Worm (Caenorhabditis elegans) whole organism, midembryonic: ENCODE results near the gene npr-24.

ENCODE experiments used
- T22C8.4 ChIP-seq: fragments of 200-800 bp; sonication (Bioruptor generic); IDR thresholded peaks from 2 replicates; pipeline ENCODE4 v1.3.6; 2022; ENCODE audit warnings: missing genetic modification characterization, missing compliant biosample characterization
- cog-1 ChIP-seq: sonication (generic microtip); optimal IDR thresholded peaks from 2 replicates; lab custom pipeline; 2016; ENCODE audit warnings: missing genetic modification characterization, missing compliant biosample characterization
- flt-1 ChIP-seq: fragments of 200-800 bp; sonication (Bioruptor generic); IDR thresholded peaks from 2 replicates; pipeline ENCODE4 v1.3.6; 2022; ENCODE audit warnings: missing genetic modification characterization, missing compliant biosample characterization
- klf-2 ChIP-seq: fragments of 200-800 bp; sonication (Bioruptor generic); conservative IDR thresholded peaks from 2 replicates; pipeline ENCODE4 v1.3.6; 2022; ENCODE audit warnings: missing genetic modification reagents, missing genetic modification characterization, missing compliant biosample characterization
- med-1 ChIP-seq: sonication (generic microtip); optimal IDR thresholded peaks from 2 replicates; lab custom pipeline; 2017; ENCODE audit warnings: missing genetic modification characterization, mild to moderate bottlenecking, missing compliant biosample characterization, antibody characterized with exemption, missing genetic modification reagents; ENCODE audit not compliant: insufficient read depth
- ref-1 ChIP-seq: fragments of 200-800 bp; sonication (Bioruptor generic); conservative IDR thresholded peaks from 2 replicates; pipeline ENCODE4 v1.3.6; 2022; ENCODE audit warnings: missing genetic modification reagents, missing genetic modification characterization, missing compliant biosample characterization
- tab-1 ChIP-seq: fragments of 200-800 bp; sonication (Bioruptor generic); IDR thresholded peaks from 2 replicates; pipeline ENCODE4 v1.3.6; 2022; ENCODE audit warnings: missing genetic modification characterization, missing compliant biosample characterization
- ztf-23 ChIP-seq: fragments of 200-800 bp; sonication (Bioruptor generic); IDR thresholded peaks from 2 replicates; pipeline ENCODE4 v1.3.6; 2022; ENCODE audit warnings: missing genetic modification reagents, missing genetic modification characterization, missing compliant biosample characterization
- ztf-29 ChIP-seq: fragments of 200-800 bp; sonication (Bioruptor generic); IDR thresholded peaks from 2 replicates; pipeline ENCODE4 v1.3.6; 2022; ENCODE audit warnings: missing genetic modification reagents, missing genetic modification characterization, missing compliant biosample characterization

npr-24 gene

DNA sequence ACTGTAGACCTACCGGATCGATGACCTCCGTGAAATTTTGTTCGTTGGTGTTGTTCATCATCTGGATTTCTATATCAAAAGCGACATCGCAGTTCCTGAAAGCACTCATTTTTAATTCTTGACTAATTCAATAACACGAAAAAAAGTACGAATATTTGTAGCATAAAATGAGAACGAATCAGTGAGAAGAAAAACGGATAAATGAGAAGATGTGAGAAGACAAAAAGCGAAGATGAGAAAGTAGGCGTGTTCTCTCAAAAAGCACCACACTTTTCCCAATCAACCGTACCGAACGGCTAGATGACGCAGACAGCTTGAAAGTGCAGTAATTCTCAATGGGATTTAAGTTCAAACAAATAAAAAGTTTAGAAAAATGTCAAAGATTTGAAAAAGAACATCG is at the start of gene npr-24:
npr-24 (minus strand) TSS at position 101 of the 400 bp plus-strand sequence.
- no peak for TF ChIP-seq ref-1 (GFP tag; lab: Robert Waterston, UW)

- TF ChIP-seq med-1 (GFP tag; lab: Kevin White, UChicago) (no peak), ztf-23 (GFP tag; lab: Robert Waterston, UW) (no peak), ztf-29 (GFP tag; lab: Robert Waterston, UW) (no peak), ref-1 (GFP tag; lab: Robert Waterston, UW) (no peak), tab-1 (GFP tag; lab: Robert Waterston, UW) (no peak), cog-1 (tag; lab: Kevin White, UChicago) (no peak), klf-2 (GFP tag; lab: Robert Waterston, UW) (no peak), T22C8.4 (GFP tag; lab: Robert Waterston, UW) (no peak), flt-1 (no peak)
Observed at ce11 chrX:17534877-17535276, 48.2 kb upstream of the npr-24 start.

DNA sequence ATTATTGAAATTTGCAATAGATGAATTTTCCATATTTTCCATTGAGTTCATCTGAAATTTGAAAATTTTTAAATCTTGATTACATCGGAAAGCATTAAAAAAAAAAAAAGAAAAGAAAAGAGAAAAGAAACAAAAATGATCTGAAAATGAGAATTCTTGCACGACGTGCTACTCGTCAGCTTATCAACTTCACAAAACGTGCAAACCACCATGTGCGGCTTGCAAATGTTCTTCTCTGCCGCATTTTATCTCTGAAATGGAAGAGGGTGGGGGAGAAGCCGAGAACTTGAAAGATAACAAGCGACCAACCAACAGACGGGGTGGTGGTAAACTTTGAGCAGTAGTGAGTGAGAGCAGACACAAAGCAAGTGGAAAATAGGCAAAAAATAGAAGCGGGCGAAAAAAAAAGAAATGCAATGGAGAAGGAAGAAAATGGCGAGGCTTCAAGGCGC is 47.4 kb upstream of the npr-24 start, which contains the start of gene F31A3.3:
F31A3.3 (minus strand) TSS at position 51 of the 452 bp plus-strand sequence.
- TF ChIP-seq ref-1 (GFP tag; lab: Robert Waterston, UW) (no peak), tab-1 (GFP tag; lab: Robert Waterston, UW) (no peak), flt-1 (no peak), T22C8.4 (GFP tag; lab: Robert Waterston, UW) (no peak), ztf-29 (GFP tag; lab: Robert Waterston, UW) (no peak), med-1 (GFP tag; lab: Kevin White, UChicago) (no peak), ztf-23 (GFP tag; lab: Robert Waterston, UW) (no peak), cog-1 (tag; lab: Kevin White, UChicago) (no peak), klf-2 (GFP tag; lab: Robert Waterston, UW) (no peak)

DNA sequence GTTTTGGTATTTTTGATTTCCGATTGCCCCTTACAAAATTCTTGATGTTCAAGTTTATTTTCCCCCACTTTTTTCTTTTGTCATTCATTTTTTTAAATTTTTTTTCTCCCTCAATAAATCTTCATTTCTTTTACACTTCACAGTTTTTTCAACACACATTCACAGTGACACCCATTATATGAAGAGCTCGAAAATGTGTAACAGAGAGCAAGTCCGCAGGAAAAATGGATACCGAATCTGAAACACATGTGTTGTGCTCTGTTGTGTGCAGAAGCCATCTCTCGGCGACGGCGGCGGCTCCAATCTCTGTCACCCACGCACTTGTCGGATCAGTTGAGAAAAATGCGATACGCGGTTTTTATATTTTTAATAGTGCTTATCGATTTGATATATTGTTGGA is 41.4 kb upstream of the npr-24 start, which contains the start of gene sup-10:
sup-10 (plus strand) TSS at position 277 of the 400 bp plus-strand sequence.
- TF ChIP-seq med-1 (GFP tag; lab: Kevin White, UChicago) (no peak), flt-1 (no peak), T22C8.4 (GFP tag; lab: Robert Waterston, UW) (no peak), tab-1 (GFP tag; lab: Robert Waterston, UW) (no peak), ref-1 (GFP tag; lab: Robert Waterston, UW) (no peak), ztf-23 (GFP tag; lab: Robert Waterston, UW) (no peak), cog-1 (tag; lab: Kevin White, UChicago) (no peak), ztf-29 (GFP tag; lab: Robert Waterston, UW) (no peak), klf-2 (GFP tag; lab: Robert Waterston, UW) (no peak)

DNA sequence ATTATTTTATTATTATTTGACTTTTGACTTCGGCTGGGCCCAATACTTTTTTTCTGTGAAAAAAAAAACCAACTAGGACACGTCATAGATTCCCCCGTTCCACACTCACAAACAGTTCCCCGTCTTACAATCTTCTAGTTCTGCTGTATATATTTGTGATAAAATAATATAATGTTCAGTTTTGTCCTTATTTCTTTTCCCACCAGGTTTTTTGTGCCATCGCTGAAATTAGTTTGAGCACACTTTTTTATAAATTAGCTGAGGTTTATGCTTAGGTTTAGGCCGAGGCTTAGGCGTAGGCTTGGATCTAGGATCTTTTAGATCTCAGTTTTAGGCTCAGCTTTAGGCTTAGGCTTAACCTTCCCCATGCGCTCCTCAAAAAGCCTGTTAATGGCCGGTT is 40.7 kb upstream of the npr-24 start:
- no peak for TF ChIP-seq flt-1
- no peak for TF ChIP-seq ztf-23 (GFP tag; lab: Robert Waterston, UW)
- TF ChIP-seq cog-1 (tag; lab: Kevin White, UChicago), result no peak

- TF ChIP-seq med-1 (GFP tag; lab: Kevin White, UChicago) (no peak), ref-1 (GFP tag; lab: Robert Waterston, UW) (no peak), cog-1 (tag; lab: Kevin White, UChicago) (no peak)
Observed at ce11 chrX:17521425-17521824, 34.8 kb upstream of the npr-24 start.

DNA sequence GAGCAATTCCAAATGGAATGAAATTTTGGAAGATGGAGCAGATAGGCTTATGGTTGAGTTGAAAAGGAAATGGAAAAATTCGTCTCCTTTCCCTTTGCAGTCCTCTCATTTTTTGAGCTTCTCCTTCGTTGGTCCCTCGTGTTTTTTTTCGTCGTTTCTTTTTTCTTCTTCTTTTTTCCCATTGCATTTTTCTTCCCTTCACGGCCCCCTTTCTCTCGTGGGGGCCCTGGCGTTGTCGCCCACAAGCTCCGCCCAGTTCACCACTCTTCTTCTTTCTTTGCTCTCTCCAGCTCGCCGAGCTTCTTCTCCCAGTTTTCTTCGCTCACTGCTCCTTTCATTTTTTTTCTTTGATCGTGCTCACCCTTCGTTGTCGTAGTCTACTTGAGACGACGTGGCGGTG is 32.8 kb upstream of the npr-24 start:
- TF ChIP-seq T22C8.4 (GFP tag; lab: Robert Waterston, UW) (no peak), klf-2 (GFP tag; lab: Robert Waterston, UW) (no peak), flt-1 (no peak)

- TF ChIP-seq ztf-29 (GFP tag; lab: Robert Waterston, UW) (no peak), ztf-23 (GFP tag; lab: Robert Waterston, UW) (no peak), flt-1 (no peak), cog-1 (tag; lab: Kevin White, UChicago) (no peak), tab-1 (GFP tag; lab: Robert Waterston, UW) (no peak), klf-2 (GFP tag; lab: Robert Waterston, UW) (no peak), ref-1 (GFP tag; lab: Robert Waterston, UW) (no peak), T22C8.4 (GFP tag; lab: Robert Waterston, UW) (no peak), med-1 (GFP tag; lab: Kevin White, UChicago) (no peak)
Observed at ce11 chrX:17518293-17518692, 31.7 kb upstream of the npr-24 start.

ce11 chrX:17517872-17518271 is 31.2 kb upstream of the npr-24 start:
- TF ChIP-seq ztf-29 (GFP tag; lab: Robert Waterston, UW) (no peak), ztf-23 (GFP tag; lab: Robert Waterston, UW) (no peak), med-1 (GFP tag; lab: Kevin White, UChicago) (no peak), cog-1 (tag; lab: Kevin White, UChicago) (no peak), tab-1 (GFP tag; lab: Robert Waterston, UW) (no peak), ref-1 (GFP tag; lab: Robert Waterston, UW) (no peak), flt-1 (no peak), klf-2 (GFP tag; lab: Robert Waterston, UW) (no peak)

DNA sequence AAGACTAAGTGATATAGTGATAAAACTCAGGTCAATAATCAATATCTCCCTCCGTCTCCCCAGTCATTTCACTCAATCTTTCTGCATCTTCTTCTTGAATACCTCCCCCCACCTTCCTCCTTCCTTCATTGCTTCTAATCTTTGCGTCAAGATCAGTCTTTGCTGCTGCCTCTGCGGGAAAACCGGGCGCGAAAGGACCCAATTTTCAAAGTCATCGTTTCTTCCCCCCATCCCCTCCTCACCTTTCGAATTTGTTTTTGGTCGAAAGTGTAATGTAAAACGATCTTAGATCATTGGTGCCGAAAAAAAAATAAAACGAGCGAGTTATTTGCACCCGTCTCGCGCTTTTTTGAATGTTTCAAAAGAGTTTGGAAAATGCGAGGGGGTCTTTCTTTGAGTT is 30.3 kb upstream of the npr-24 start:
- TF ChIP-seq klf-2 (GFP tag; lab: Robert Waterston, UW), result no peak
- TF ChIP-seq flt-1, result no peak
- no peak for TF ChIP-seq cog-1 (tag; lab: Kevin White, UChicago)
- TF ChIP-seq ztf-23 (GFP tag; lab: Robert Waterston, UW), result no peak
- no peak for TF ChIP-seq tab-1 (GFP tag; lab: Robert Waterston, UW)
- TF ChIP-seq T22C8.4 (GFP tag; lab: Robert Waterston, UW), result no peak
- no peak for TF ChIP-seq ref-1 (GFP tag; lab: Robert Waterston, UW)
- no peak for TF ChIP-seq med-1 (GFP tag; lab: Kevin White, UChicago)
- no peak for TF ChIP-seq ztf-29 (GFP tag; lab: Robert Waterston, UW)
